Worm (Caenorhabditis elegans) whole organism, L4/young adult: ENCODE results near the gene twk-44.

Experiments used
- dao-5 ChIP-seq: sonication (generic microtip); optimal IDR thresholded peaks from 2 replicates; lab custom pipeline; 2016; ENCODE audit warnings: missing genotype, missing genetic modification characterization, moderate library complexity, missing compliant biosample characterization
- him-1 ChIP-seq: sonication (generic microtip); optimal IDR thresholded peaks from 2 replicates; lab custom pipeline; 2016; ENCODE audit warnings: missing genotype, missing genetic modification reagents, missing genetic modification characterization, missing compliant biosample characterization

DNA sequence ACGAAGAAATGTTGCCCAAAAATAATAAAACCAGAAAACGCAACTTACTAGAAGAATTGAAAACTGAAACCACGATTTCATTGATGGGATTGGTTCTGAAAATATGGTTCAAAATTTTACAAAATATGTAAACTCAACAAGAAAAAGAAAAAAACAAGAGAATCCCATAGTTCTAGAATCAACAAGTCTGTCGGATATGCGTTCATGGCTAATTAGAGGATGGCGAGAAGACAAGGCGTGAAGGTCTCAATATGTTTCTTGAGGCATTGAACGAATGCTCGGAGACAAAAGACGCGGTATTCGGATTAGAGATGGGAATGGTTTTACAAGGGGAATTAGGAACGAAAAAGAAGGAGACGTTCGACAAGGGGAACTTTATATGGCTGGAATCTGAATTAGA, 23.8 kb upstream of the twk-44 start, which contains the start of gene cutl-11:
- TF ChIP-seq him-1 (tag; lab: Kevin White, UChicago) (no peak), dao-5 (tag; lab: Kevin White, UChicago) (no peak)
